Fruit fly (Drosophila melanogaster): ENCODE measurements around the gene Ctps.

The Ctps gene

dm6 chr3L:15125077-15125652, 27.5 kb downstream of the Ctps start, which contains the start of gene CG16959 (continued):
- TF ChIP-seq CG12071 (GFP tag; optimal IDR thresholded peaks at IDR 0.05) (no peak), Scr (GFP tag; IDR thresholded peaks at IDR 0.05; ENCODE audit: partially characterized antibody) (no peak), CG34376 (GFP tag; optimal IDR thresholded peaks at IDR 0.05) (no peak), chm (GFP tag; IDR thresholded peaks at IDR 0.05) (no peak), z (GFP tag; IDR thresholded peaks at IDR 0.05) (0 out of 3 replicates have a peak, but pooled peaks have one; percentile 17), Jarid2 (GFP tag; optimal IDR thresholded peaks at IDR 0.05) (peak; percentile 50), nerfin-1 (tag; optimal IDR thresholded peaks at IDR 0.05) (no peak), lilli (GFP tag; optimal IDR thresholded peaks at IDR 0.05) (no peak), CG4854 (GFP tag; optimal IDR thresholded peaks at IDR 0.05) (no peak), Bdp1 (GFP tag; optimal IDR thresholded peaks at IDR 0.05) (no peak), slbo (GFP tag; IDR thresholded peaks at IDR 0.05) (no peak), sna (GFP tag; IDR thresholded peaks at IDR 0.05; ENCODE audit: partially characterized antibody) (no peak), otp (GFP tag; IDR thresholded peaks at IDR 0.05) (peak; percentile 42; the same call in 1 of the 3 replicates), CG12155 (GFP tag; optimal IDR thresholded peaks at IDR 0.05) (no peak), E2f1 (GFP tag; IDR thresholded peaks at IDR 0.05) (no peak), HLH54F (GFP tag; optimal IDR thresholded peaks at IDR 0.05) (no peak), CG10274 (GFP tag; optimal IDR thresholded peaks at IDR 0.05) (peak; percentile 14), ac (GFP tag; optimal IDR thresholded peaks at IDR 0.05) (no peak), Chrac-16 (GFP tag; optimal IDR thresholded peaks at IDR 0.05) (no peak), aop (GFP tag; IDR thresholded peaks at IDR 0.05) (no peak), cwo (GFP tag; optimal IDR thresholded peaks at IDR 0.05) (no peak), usp (GFP tag; optimal IDR thresholded peaks at IDR 0.05) (no peak), CrebB (tag; optimal IDR thresholded peaks at IDR 0.05) (peak; percentile 22), CG4282 (GFP tag; optimal IDR thresholded peaks at IDR 0.05) (no peak), CG12104 (GFP tag; optimal IDR thresholded peaks at IDR 0.05) (no peak), D19A (tag; optimal IDR thresholded peaks at IDR 0.05) (no peak), Sry-β (GFP tag; optimal IDR thresholded peaks at IDR 0.05) (no peak), hb (GFP tag; IDR thresholded peaks at IDR 0.05; ENCODE audit: partially characterized antibody) (no peak), Rfx (GFP tag; IDR thresholded peaks at IDR 0.05) (no peak), Neu2 (GFP tag; optimal IDR thresholded peaks at IDR 0.05; ENCODE audit: borderline replicate concordance) (no peak), Hmx (GFP tag; optimal IDR thresholded peaks at IDR 0.05) (no peak), Nf-YA (GFP tag; IDR thresholded peaks at IDR 0.05) (no peak), dpn (GFP tag; optimal IDR thresholded peaks at IDR 0.05) (no peak), CG11723 (GFP tag; optimal IDR thresholded peaks at IDR 0.05) (no peak), Elba2 (GFP tag; optimal IDR thresholded peaks at IDR 0.05) (no peak), HLHmδ (GFP tag; optimal IDR thresholded peaks at IDR 0.05) (no peak), CG2712 (tag; optimal IDR thresholded peaks at IDR 0.05) (no peak), onecut (GFP tag; IDR thresholded peaks at IDR 0.05) (no peak), CG42726 (GFP tag; IDR thresholded peaks at IDR 0.05; ENCODE audit: partially characterized antibody) (no peak), CG3407 (GFP tag; optimal IDR thresholded peaks at IDR 0.05) (no peak), BEAF-32 (GFP tag; optimal IDR thresholded peaks at IDR 0.05) (no peak), CG6854 (GFP tag; optimal IDR thresholded peaks at IDR 0.05) (no peak), kah (GFP tag; optimal IDR thresholded peaks at IDR 0.05) (no peak), salm (tag; optimal IDR thresholded peaks at IDR 0.05) (no peak), run (tag; optimal IDR thresholded peaks at IDR 0.05) (no peak), unpg (GFP tag; optimal IDR thresholded peaks at IDR 0.05) (no peak), Fer2 (tag; optimal IDR thresholded peaks at IDR 0.05) (no peak), so (GFP tag; IDR thresholded peaks at IDR 0.05) (no peak), BtbVII (GFP tag; optimal IDR thresholded peaks at IDR 0.05) (no peak), CG34422 (GFP tag; IDR thresholded peaks at IDR 0.05) (no peak), corto (GFP tag; optimal IDR thresholded peaks at IDR 0.05) (no peak)

All from whole organism, embryonic.